Fruit fly (Drosophila melanogaster): ENCODE data around the gene upd3.
A peak's percentile ranks its signal among the peaks of the same experiment; 100 is the strongest.

upd3 gene

dm6 chrX:18254465-18254864 is 22.6 kb upstream of the upd3 start:
- no peak for TF ChIP-seq trh (GFP tag; optimal IDR thresholded peaks at IDR 0.05)
- TF ChIP-seq CTCF (GFP tag; optimal IDR thresholded peaks at IDR 0.05): peak; percentile 81
- no peak for TF ChIP-seq CG10543 (GFP tag; optimal IDR thresholded peaks at IDR 0.05)

dm6 chrX:18256244-18256885 is 20.7 kb upstream of the upd3 start:
- TF ChIP-seq ara (GFP tag; IDR thresholded peaks at IDR 0.05): no peak
- peak; percentile 16 for TF ChIP-seq nom (GFP tag; optimal IDR thresholded peaks at IDR 0.05)
- no peak for TF ChIP-seq CG14050 (GFP tag; IDR thresholded peaks at IDR 0.05)
- TF ChIP-seq CG31441 (GFP tag; IDR thresholded peaks at IDR 0.05): no peak
- TF ChIP-seq crol (GFP tag; IDR thresholded peaks at IDR 0.05): no peak
- no peak for TF ChIP-seq CG14710 (tag; optimal IDR thresholded peaks at IDR 0.05)
- TF ChIP-seq D19A (tag; optimal IDR thresholded peaks at IDR 0.05): peak; percentile 36
- TF ChIP-seq Hr39 (optimal IDR thresholded peaks at IDR 0.05): no peak
- no peak for TF ChIP-seq Hand (GFP tag; optimal IDR thresholded peaks at IDR 0.05)
- no peak for TF ChIP-seq CG1647 (GFP tag; optimal IDR thresholded peaks at IDR 0.05)
- TF ChIP-seq CG10321 (GFP tag; IDR thresholded peaks at IDR 0.05): no peak
- no peak for TF ChIP-seq CG9876 (GFP tag; optimal IDR thresholded peaks at IDR 0.05)
- TF ChIP-seq CG4328 (GFP tag; optimal IDR thresholded peaks at IDR 0.05): no peak
- TF ChIP-seq CG8290 (GFP tag; optimal IDR thresholded peaks at IDR 0.05): no peak
- no peak for TF ChIP-seq CG8290 (tag; optimal IDR thresholded peaks at IDR 0.05)
- peak; percentile 31 for TF ChIP-seq Ets65A (GFP tag)
- TF ChIP-seq Ets97D (GFP tag; optimal IDR thresholded peaks at IDR 0.05): no peak
- no peak for TF ChIP-seq CG6854 (GFP tag; optimal IDR thresholded peaks at IDR 0.05)

dm6 chrX:18259417-18259816 is 17.6 kb upstream of the upd3 start, which contains the start of gene CG15059:
TSS of gene CG15059 (minus strand) at chrX:18259517.
- TF ChIP-seq yki (optimal IDR thresholded peaks at IDR 0.05) (no peak), Sox100B (GFP tag; optimal IDR thresholded peaks at IDR 0.05) (no peak), lov (optimal IDR thresholded peaks at IDR 0.05) (no peak), lov (GFP tag; IDR thresholded peaks at IDR 0.05) (no peak), ind (GFP tag; optimal IDR thresholded peaks at IDR 0.05) (no peak), Deaf1 (tag; optimal IDR thresholded peaks at IDR 0.05) (no peak), CG6689 (GFP tag; IDR thresholded peaks at IDR 0.05) (no peak), danr (GFP tag; IDR thresholded peaks at IDR 0.05) (no peak), fru (optimal IDR thresholded peaks at IDR 0.05) (no peak)

dm6 chrX:18259984-18260550 is 17.0 kb upstream of the upd3 start:
- TF ChIP-seq kni (GFP tag; optimal IDR thresholded peaks at IDR 0.05) (peak; percentile 41), H15 (GFP tag; IDR thresholded peaks at IDR 0.05) (no peak), gcm (GFP tag; optimal IDR thresholded peaks at IDR 0.05) (no peak), exex (tag; optimal IDR thresholded peaks at IDR 0.05) (no peak), tll (GFP tag; optimal IDR thresholded peaks at IDR 0.05) (peak in 1 of 2 experiments; percentile 95), D (optimal IDR thresholded peaks at IDR 0.05) (peak; percentile 85), D (GFP tag; optimal IDR thresholded peaks at IDR 0.05) (no peak), grn (GFP tag; optimal IDR thresholded peaks at IDR 0.05) (peak; percentile 24), Atf6 (GFP tag; IDR thresholded peaks at IDR 0.05) (no peak)
